Worm (Caenorhabditis elegans) whole organism, L4 larva: ENCODE results near the gene dars-1.
A peak's percentile ranks its signal among the peaks of the same experiment; 100 is the strongest.

Source experiments
- D1046.2 ChIP-seq: fragments of 200-800 bp; sonication (Bioruptor generic); IDR thresholded peaks from 2 replicates; pipeline ENCODE4 v1.3.6; 2022; ENCODE audit warnings: missing genetic modification characterization, missing compliant biosample characterization
- F49E8.2 ChIP-seq: sonication (generic microtip); optimal IDR thresholded peaks from 2 replicates; lab custom pipeline; 2016; ENCODE audit warnings: missing compliant biosample characterization, mild to moderate bottlenecking, missing genetic modification characterization, borderline replicate concordance
- aha-1 ChIP-seq: fragments of 150-350 bp; peaks from one replicate; lab custom pipeline; 2014; ENCODE audit warnings: missing biosample characterization, missing genetic modification characterization
- aly-2 ChIP-seq: sonication (generic microtip); optimal IDR thresholded peaks from 2 replicates; lab custom pipeline; 2018; ENCODE audit warnings: missing biosample characterization, missing genetic modification characterization
- arid-1 ChIP-seq: fragments of 200-800 bp; sonication (Bioruptor generic); conservative IDR thresholded peaks from 2 replicates; pipeline ENCODE4 v1.3.6; 2022; ENCODE audit warnings: missing genetic modification reagents, missing genetic modification characterization, missing compliant biosample characterization
- ceh-28 ChIP-seq: fragments of 150-350 bp; optimal IDR thresholded peaks from 2 replicates; lab custom pipeline; 2014; ENCODE audit warnings: missing biosample characterization, missing genetic modification reagents, missing genetic modification characterization
- cey-2 ChIP-seq: sonication (generic microtip); optimal IDR thresholded peaks from 3 replicates; lab custom pipeline; 2017; ENCODE audit warnings: missing genetic modification characterization, mild to moderate bottlenecking, missing compliant biosample characterization, antibody characterized with exemption, borderline replicate concordance; ENCODE audit not compliant: insufficient read depth
- ctbp-1 ChIP-seq: fragments of 200-800 bp; sonication (Bioruptor generic); IDR thresholded peaks from 2 replicates; pipeline ENCODE4 v1.3.6; 2022; ENCODE audit warnings: missing genetic modification reagents, missing genetic modification characterization, missing compliant biosample characterization
- daf-16 ChIP-seq, 3 experiments: sonication (generic microtip); optimal IDR thresholded peaks; 2 replicates each; lab custom pipeline; 2016 to 2017; ENCODE audit warnings: missing genetic modification characterization in 3 of 3, missing genetic modification reagents in 3 of 3, mild to moderate bottlenecking in 2 of 3, missing compliant biosample characterization in 2 of 3, missing biosample characterization in 1 of 3, moderate library complexity in 1 of 3
- daf-8 ChIP-seq: fragments of 200-800 bp; sonication (Bioruptor generic); IDR thresholded peaks from 2 replicates; pipeline ENCODE4 v1.3.6; 2022; ENCODE audit warnings: missing genetic modification characterization, missing compliant biosample characterization
- dmd-6 ChIP-seq: fragments of 200-800 bp; sonication (Bioruptor generic); IDR thresholded peaks from 2 replicates; pipeline ENCODE4 v1.3.6; 2022; ENCODE audit warnings: missing genetic modification reagents, missing genetic modification characterization, missing compliant biosample characterization
- dpl-1 ChIP-seq: fragments of 150-350 bp; optimal IDR thresholded peaks from 2 replicates; lab custom pipeline; 2014; ENCODE audit warnings: missing biosample characterization, missing genetic modification reagents, missing genetic modification characterization
- duxl-1 ChIP-seq: sonication (generic microtip); optimal IDR thresholded peaks from 2 replicates; lab custom pipeline; 2016; ENCODE audit warnings: mild to moderate bottlenecking, missing genetic modification characterization, moderate library complexity, missing compliant biosample characterization; ENCODE audit not compliant: poor library complexity
- dve-1 ChIP-seq: sonication (generic microtip); optimal IDR thresholded peaks from 2 replicates; lab custom pipeline; 2017; ENCODE audit warnings: antibody characterized with exemption, mild to moderate bottlenecking, missing genetic modification characterization, missing compliant biosample characterization; ENCODE audit not compliant: insufficient read depth
- egl-27 ChIP-seq: sonication (generic microtip); optimal IDR thresholded peaks from 3 replicates; lab custom pipeline; 2017; ENCODE audit warnings: missing biosample characterization, missing genetic modification reagents, missing genetic modification characterization
- gei-8 ChIP-seq: fragments of 200-800 bp; sonication (Bioruptor generic); optimal IDR thresholded peaks from 2 replicates; lab custom pipeline; 2018; ENCODE audit warnings: mild to moderate bottlenecking, missing genetic modification characterization, missing compliant biosample characterization
- hlh-11 ChIP-seq: fragments of 200-800 bp; sonication (Bioruptor generic); optimal IDR thresholded peaks from 2 replicates; lab custom pipeline; 2018; ENCODE audit warnings: mild to moderate bottlenecking, missing genetic modification characterization, missing compliant biosample characterization
- hlh-30 ChIP-seq: sonication (generic microtip); optimal IDR thresholded peaks from 2 replicates; lab custom pipeline; 2017; ENCODE audit warnings: antibody characterized with exemption, mild to moderate bottlenecking, missing genetic modification characterization, missing compliant biosample characterization; ENCODE audit not compliant: insufficient read depth
- hmg-1.1 ChIP-seq: fragments of 200-800 bp; sonication (Bioruptor generic); IDR thresholded peaks from 2 replicates; pipeline ENCODE4 v1.3.6; 2022; ENCODE audit warnings: missing genetic modification reagents, missing genetic modification characterization, missing compliant biosample characterization
- jun-1 ChIP-seq: fragments of 150-350 bp; optimal IDR thresholded peaks from 2 replicates; lab custom pipeline; 2014; ENCODE audit warnings: missing biosample characterization, missing genetic modification reagents, missing genetic modification characterization
- lin-13 ChIP-seq: fragments of 150-350 bp; optimal IDR thresholded peaks from 2 replicates; lab custom pipeline; 2014; ENCODE audit warnings: missing biosample characterization, missing genetic modification reagents, missing genetic modification characterization
- lin-29 ChIP-seq: fragments of 200-800 bp; sonication (Bioruptor generic); IDR thresholded peaks from 2 replicates; pipeline ENCODE4 v1.3.6; 2022; ENCODE audit warnings: missing genetic modification reagents, missing genetic modification characterization, missing compliant biosample characterization
- lin-38 ChIP-seq: fragments of 200-800 bp; sonication (Bioruptor generic); IDR thresholded peaks from 2 replicates; pipeline ENCODE4 v1.3.6; 2022; ENCODE audit warnings: missing genetic modification reagents, missing genetic modification characterization, missing compliant biosample characterization
- lir-3 ChIP-seq: sonication (generic microtip); optimal IDR thresholded peaks from 2 replicates; lab custom pipeline; 2016; ENCODE audit warnings: mild to moderate bottlenecking, missing genetic modification characterization, missing compliant biosample characterization
- lsy-2 ChIP-seq, 2 experiments: fragments of 150-350 bp in 1 of 2; sonication (generic microtip) in 1 of 2; optimal IDR thresholded peaks; 2 replicates each; lab custom pipeline; 2014 to 2017; ENCODE audit warnings: missing biosample characterization in 2 of 2, missing genetic modification characterization in 2 of 2
- mep-1 ChIP-seq: fragments of 150-350 bp; sonication (generic microtip); optimal IDR thresholded peaks from 3 replicates; lab custom pipeline; 2014; ENCODE audit warnings: missing biosample characterization, missing genetic modification characterization
- mes-2 ChIP-seq: sonication (generic microtip); optimal IDR thresholded peaks from 2 replicates; lab custom pipeline; 2016; ENCODE audit warnings: missing genotype, mild to moderate bottlenecking, missing genetic modification characterization, missing compliant biosample characterization; ENCODE audit not compliant: poor library complexity, severe bottlenecking
- mxl-2 ChIP-seq: fragments of 200-800 bp; sonication (Bioruptor generic); conservative IDR thresholded peaks from 2 replicates; pipeline ENCODE4 v1.3.6; 2022; ENCODE audit warnings: missing genetic modification reagents, missing genetic modification characterization, missing compliant biosample characterization
- mxl-3 ChIP-seq: fragments of 200-800 bp; sonication (Bioruptor generic); optimal IDR thresholded peaks from 2 replicates; lab custom pipeline; 2018; ENCODE audit warnings: mild to moderate bottlenecking, missing genetic modification characterization, missing compliant biosample characterization
- nhr-102 ChIP-seq: sonication (generic microtip); optimal IDR thresholded peaks from 2 replicates; lab custom pipeline; 2016; ENCODE audit warnings: mild to moderate bottlenecking, missing genetic modification characterization, moderate library complexity, missing compliant biosample characterization
- nhr-28 ChIP-seq: fragments of 150-350 bp; optimal IDR thresholded peaks from 2 replicates; lab custom pipeline; 2014; ENCODE audit warnings: missing biosample characterization, missing genetic modification characterization
- nhr-6 ChIP-seq: fragments of 150-350 bp; optimal IDR thresholded peaks from 2 replicates; lab custom pipeline; 2014; ENCODE audit warnings: missing biosample characterization, missing genetic modification characterization
- nhr-77 ChIP-seq: fragments of 150-350 bp; optimal IDR thresholded peaks from 2 replicates; lab custom pipeline; 2014; ENCODE audit warnings: missing biosample characterization, missing genetic modification characterization
- pha-4 ChIP-seq, 2 experiments: fragments of 150-350 bp in 1 of 2; fragments of 200-800 bp in 1 of 2; sonication (Bioruptor generic) in 1 of 2; IDR thresholded peaks in 1 of 2; optimal IDR thresholded peaks in 1 of 2; 2 replicates each; pipeline versions ENCODE4 v1.3.6 to Lab custom; 2014 to 2022; ENCODE audit warnings: missing genetic modification characterization in 2 of 2, missing genetic modification reagents in 2 of 2, missing biosample characterization in 1 of 2, missing compliant biosample characterization in 1 of 2
- pqm-1 ChIP-seq: sonication (generic microtip); optimal IDR thresholded peaks from 2 replicates; lab custom pipeline; 2017; ENCODE audit warnings: missing biosample characterization, missing genetic modification characterization
- rbr-2 ChIP-seq: sonication (generic microtip); optimal IDR thresholded peaks from 2 replicates; lab custom pipeline; 2016; ENCODE audit warnings: missing genotype, missing genetic modification characterization, missing compliant biosample characterization
- skn-1 ChIP-seq: fragments of 150-350 bp; optimal IDR thresholded peaks from 2 replicates; lab custom pipeline; 2014; ENCODE audit warnings: missing biosample characterization, missing genetic modification characterization
- tag-97 ChIP-seq: fragments of 200-800 bp; sonication (Bioruptor generic); IDR thresholded peaks from 2 replicates; pipeline ENCODE4 v1.3.6; 2022; ENCODE audit warnings: missing genetic modification characterization, missing compliant biosample characterization
- tra-1 ChIP-seq: fragments of 200-800 bp; sonication (Bioruptor generic); IDR thresholded peaks from 2 replicates; pipeline ENCODE4 v1.3.6; 2022; ENCODE audit warnings: missing genetic modification reagents, missing genetic modification characterization, missing compliant biosample characterization
- unc-130 ChIP-seq: sonication (generic microtip); optimal IDR thresholded peaks from 2 replicates; lab custom pipeline; 2016; ENCODE audit warnings: missing genetic modification reagents, missing genetic modification characterization, missing compliant biosample characterization
- zfp-3 ChIP-seq: fragments of 200-800 bp; sonication (Bioruptor generic); conservative IDR thresholded peaks from 2 replicates; pipeline ENCODE4 v1.3.6; 2022; ENCODE audit warnings: missing genetic modification reagents, missing genetic modification characterization, missing compliant biosample characterization
- ztf-11 ChIP-seq: fragments of 150-350 bp; optimal IDR thresholded peaks from 2 replicates; lab custom pipeline; 2014; ENCODE audit warnings: missing biosample characterization, missing genetic modification characterization

The dars-1 gene

ce11 chrIII:9472464-9472863 lies 18.6 kb downstream of the dars-1 start:
- no peak for TF ChIP-seq daf-16 (GFP tag; optimal IDR thresholded peaks at IDR 0.05; lab: Kevin White, UChicago)
- peak; percentile 29 for TF ChIP-seq daf-16 (tag; optimal IDR thresholded peaks at IDR 0.05; lab: Kevin White, UChicago)
- TF ChIP-seq daf-8 (GFP tag; lab: Robert Waterston, UW): no peak
- TF ChIP-seq aly-2 (tag; lab: Kevin White, UChicago): no peak
- no peak for TF ChIP-seq jun-1
- peak; percentile 19; the same call in 1 of the 2 replicates for TF ChIP-seq dmd-6
- peak; percentile 64 for TF ChIP-seq pqm-1 (tag; lab: Kevin White, UChicago)
- TF ChIP-seq ctbp-1: no peak

DNA sequence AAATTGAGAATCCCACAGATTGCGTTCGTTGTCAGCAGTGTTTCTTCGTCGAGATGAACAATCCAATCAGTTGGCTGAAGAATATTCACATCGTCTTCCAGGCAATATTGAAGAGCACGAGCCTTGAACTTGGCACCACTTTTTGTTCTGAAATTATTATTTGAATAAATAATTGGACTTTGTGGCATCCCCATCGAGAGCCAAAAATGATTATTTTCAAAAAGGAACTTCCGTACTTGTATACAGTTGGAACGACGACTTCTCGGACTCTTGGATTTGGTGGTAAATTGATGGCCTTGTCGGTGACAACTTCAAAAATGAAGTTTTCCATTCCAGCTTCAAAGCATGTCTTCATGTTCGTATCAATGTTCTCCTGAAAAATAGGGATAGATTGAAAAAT lies 19.0 kb downstream of the dars-1 start:
- TF ChIP-seq tag-97 (no peak), egl-27 (no peak), F49E8.2 (tag; lab: Kevin White, UChicago) (no peak), pha-4 (GFP tag; IDR thresholded peaks at IDR 0.05; lab: Robert Waterston, UW) (no peak), pha-4 (tag; optimal IDR thresholded peaks at IDR 0.05; lab: Kevin White, UChicago) (no peak), aly-2 (tag; lab: Kevin White, UChicago) (no peak), D1046.2 (GFP tag; lab: Robert Waterston, UW) (no peak), aha-1 (tag; lab: Kevin White, UChicago) (peak; percentile 92), ceh-28 (no peak)

ce11 chrIII:9467857-9468256 lies 23.2 kb downstream of the dars-1 start, which contains the start of gene tag-342:
TSS of gene tag-342 (plus strand) at chrIII:9468157.
- TF ChIP-seq dve-1 (tag; lab: Kevin White, UChicago) (no peak), lin-38 (GFP tag; lab: Robert Waterston, UW) (peak; percentile 45; the same call in 1 of the 2 replicates)

DNA sequence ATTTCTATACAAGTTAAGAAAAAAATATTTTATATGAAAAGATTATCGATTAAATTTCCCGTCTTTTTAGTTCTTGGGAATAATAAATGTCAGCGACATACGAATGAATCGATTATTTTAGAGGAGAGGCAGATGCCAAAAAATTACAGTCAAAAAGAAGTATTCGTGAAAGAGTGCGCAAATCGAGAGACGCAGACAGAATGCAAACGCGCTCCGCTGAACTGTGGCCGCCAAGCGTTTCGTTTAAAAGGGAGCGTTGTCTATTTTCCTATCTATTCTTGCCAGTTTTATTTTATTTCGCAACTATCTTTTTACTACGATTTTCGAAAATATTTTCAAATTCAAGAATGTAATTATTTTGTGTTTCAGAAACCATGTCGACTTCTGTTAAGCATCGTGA lies 23.9 kb downstream of the dars-1 start, which contains the start of gene baf-1:
Gene baf-1 (plus strand): TSS at position 370 of the 400 bp plus-strand sequence.
- peak; percentile 98 for TF ChIP-seq lin-38 (GFP tag; lab: Robert Waterston, UW)
- peak; percentile 23 for TF ChIP-seq lin-13 (GFP tag; lab: Kevin White, UChicago)
- TF ChIP-seq lir-3 (tag; lab: Kevin White, UChicago): no peak
- TF ChIP-seq rbr-2 (tag; lab: Kevin White, UChicago): peak; percentile 58
- TF ChIP-seq zfp-3 (GFP tag; lab: Robert Waterston, UW): peak; percentile 31; the same call in 1 of the 2 replicates
- TF ChIP-seq hlh-30 (tag; lab: Kevin White, UChicago): peak; percentile 32
- TF ChIP-seq nhr-77: peak; percentile 60
- TF ChIP-seq mxl-3 (GFP tag; lab: Kevin White, UChicago): no peak
- TF ChIP-seq duxl-1 (tag; lab: Kevin White, UChicago): peak; percentile 72
- TF ChIP-seq arid-1: peak; percentile 55; the same call in 1 of the 2 replicates
- no peak for TF ChIP-seq skn-1 (tag; lab: Kevin White, UChicago)
- TF ChIP-seq mes-2 (tag; lab: Kevin White, UChicago): peak; percentile 87
- TF ChIP-seq nhr-6 (tag; lab: Kevin White, UChicago): peak; percentile 59
- TF ChIP-seq gei-8 (GFP tag; lab: Kevin White, UChicago): no peak
- TF ChIP-seq ztf-11 (tag; lab: Kevin White, UChicago): no peak
- peak in 1 of 2 experiments; percentile 78 for TF ChIP-seq lsy-2 (tag; optimal IDR thresholded peaks at IDR 0.05; lab: Kevin White, UChicago)
- TF ChIP-seq hlh-11 (tag; lab: Kevin White, UChicago): peak; percentile 32
- peak; percentile 11 for TF ChIP-seq ceh-28
- peak; percentile 70 for TF ChIP-seq dpl-1 (GFP tag; lab: Kevin White, UChicago)
- TF ChIP-seq unc-130 (GFP tag; lab: Kevin White, UChicago): peak; percentile 57
- 0 out of 2 replicates have a peak, but pooled peaks have one; percentile 26 for TF ChIP-seq hmg-1.1
- TF ChIP-seq tra-1 (GFP tag; lab: Robert Waterston, UW): no peak
- peak; percentile 44 for TF ChIP-seq nhr-102 (tag; lab: Kevin White, UChicago)
- no peak for TF ChIP-seq lin-29 (GFP tag; lab: Robert Waterston, UW)
- TF ChIP-seq dve-1 (tag; lab: Kevin White, UChicago): peak; percentile 73
- TF ChIP-seq cey-2 (tag; lab: Kevin White, UChicago): no peak
- peak; percentile 49 for TF ChIP-seq pqm-1 (tag; lab: Kevin White, UChicago)
- no peak for TF ChIP-seq mxl-2 (GFP tag; lab: Robert Waterston, UW)
- TF ChIP-seq daf-16 (GFP tag; optimal IDR thresholded peaks at IDR 0.05; lab: Kevin White, UChicago): no peak
- TF ChIP-seq daf-16 (tag; optimal IDR thresholded peaks at IDR 0.05; lab: Kevin White, UChicago): peak; percentile 39
- peak; percentile 34 for TF ChIP-seq nhr-28 (tag; lab: Kevin White, UChicago)
- peak; percentile 70 for TF ChIP-seq mep-1 (tag; lab: Kevin White, UChicago)
